Fruit fly (Drosophila melanogaster): ENCODE results near the gene CG17078.

CG17078 gene

dm6 chr2L:305646-306045 is 27.6 kb upstream of the CG17078 start, which contains the start of gene Plc21C (continued):
- TF ChIP-seq CG7271 (tag; optimal IDR thresholded peaks at IDR 0.05) (no peak), ash1 (GFP tag; optimal IDR thresholded peaks at IDR 0.05) (no peak), vvl (GFP tag; IDR thresholded peaks at IDR 0.05) (peak; percentile 65), CG5180 (GFP tag; optimal IDR thresholded peaks at IDR 0.05) (no peak), stwl (tag; optimal IDR thresholded peaks at IDR 0.05) (peak; percentile 76), Doc2 (GFP tag; IDR thresholded peaks at IDR 0.05) (no peak), CG32772 (GFP tag; IDR thresholded peaks at IDR 0.05) (no peak), Atf3 (GFP tag; optimal IDR thresholded peaks at IDR 0.05) (no peak), caup (GFP tag; optimal IDR thresholded peaks at IDR 0.05; ENCODE audit: severe bottlenecking) (peak; percentile 15), gsb (GFP tag; IDR thresholded peaks at IDR 0.05) (no peak), CG11504 (tag; optimal IDR thresholded peaks at IDR 0.05) (peak; percentile 65), fru (optimal IDR thresholded peaks at IDR 0.05) (no peak), slbo (GFP tag; IDR thresholded peaks at IDR 0.05) (peak; percentile 62), pros (GFP tag; optimal IDR thresholded peaks at IDR 0.05) (no peak), wor (GFP tag; IDR thresholded peaks at IDR 0.05) (no peak), Camta (GFP tag; optimal IDR thresholded peaks at IDR 0.05) (peak; percentile 37), fd102C (GFP tag; optimal IDR thresholded peaks at IDR 0.05) (no peak), CG11456 (GFP tag; IDR thresholded peaks at IDR 0.05) (0 out of 3 replicates have a peak, but pooled peaks have one; percentile 27), Oli (tag; optimal IDR thresholded peaks at IDR 0.05) (no peak), CG31441 (GFP tag; IDR thresholded peaks at IDR 0.05) (0 out of 2 replicates have a peak, but pooled peaks have one; percentile 46), H2.0 (GFP tag; IDR thresholded peaks at IDR 0.05) (no peak), HmgD (GFP tag; optimal IDR thresholded peaks at IDR 0.05) (peak; percentile 61), CG2120 (GFP tag; optimal IDR thresholded peaks at IDR 0.05) (peak; percentile 70), schlank (tag; optimal IDR thresholded peaks at IDR 0.05) (no peak), trh (GFP tag; optimal IDR thresholded peaks at IDR 0.05) (no peak), cwo (GFP tag; optimal IDR thresholded peaks at IDR 0.05) (peak; percentile 23), CG18599 (GFP tag; optimal IDR thresholded peaks at IDR 0.05) (peak; percentile 56), CG11696 (GFP tag; IDR thresholded peaks at IDR 0.05) (no peak), gcm2 (GFP tag; optimal IDR thresholded peaks at IDR 0.05) (peak; percentile 27), cas (GFP tag; IDR thresholded peaks at IDR 0.05) (no peak), dimm (GFP tag; IDR thresholded peaks at IDR 0.05) (no peak), CG17361 (GFP tag; IDR thresholded peaks at IDR 0.05) (peak; percentile 61; the same call in 2 of the 3 replicates), Six4 (GFP tag; optimal IDR thresholded peaks at IDR 0.05) (no peak), CG1603 (tag; optimal IDR thresholded peaks at IDR 0.05) (peak; percentile 82), crp (GFP tag; optimal IDR thresholded peaks at IDR 0.05) (peak; percentile 16 to 88), HmgZ (tag; optimal IDR thresholded peaks at IDR 0.05) (peak; percentile 80), slou (GFP tag; optimal IDR thresholded peaks at IDR 0.05) (peak; percentile 56), CG18011 (GFP tag; optimal IDR thresholded peaks at IDR 0.05) (peak; percentile 100), kay (GFP tag; optimal IDR thresholded peaks at IDR 0.05) (peak; percentile 21), CG1647 (GFP tag; optimal IDR thresholded peaks at IDR 0.05) (peak; percentile 50), CG10366 (GFP tag; IDR thresholded peaks at IDR 0.05) (no peak; the same call in 1 of the 2 replicates), CG34422 (GFP tag; IDR thresholded peaks at IDR 0.05) (0 out of 3 replicates have a peak, but pooled peaks have one; percentile 46), NC2β (GFP tag; optimal IDR thresholded peaks at IDR 0.05) (peak; percentile 67), shn (GFP tag; optimal IDR thresholded peaks at IDR 0.05) (peak; percentile 34), CG4328 (GFP tag; optimal IDR thresholded peaks at IDR 0.05) (peak; percentile 58), CG10959 (GFP tag; IDR thresholded peaks at IDR 0.05) (no peak), CG10321 (GFP tag; IDR thresholded peaks at IDR 0.05) (no peak), pfk (GFP tag; optimal IDR thresholded peaks at IDR 0.05) (no peak), corto (GFP tag; optimal IDR thresholded peaks at IDR 0.05) (no peak), Poxn (GFP tag; IDR thresholded peaks at IDR 0.05) (no peak), Hr39 (optimal IDR thresholded peaks at IDR 0.05) (no peak), CG4617 (GFP tag; optimal IDR thresholded peaks at IDR 0.05; ENCODE audit: borderline replicate concordance) (peak; percentile 29)
